Worm (Caenorhabditis elegans) whole organism, L4/young adult: ENCODE measurements around the gene ppm-1.H.

ENCODE experiments used
- W03F9.2 ChIP-seq: fragments of 150-350 bp; optimal IDR thresholded peaks from 2 replicates; lab custom pipeline; 2014; ENCODE audit warnings: missing biosample characterization, missing genetic modification characterization
- dao-5 ChIP-seq: sonication (generic microtip); optimal IDR thresholded peaks from 2 replicates; lab custom pipeline; 2016; ENCODE audit warnings: missing genotype, missing genetic modification characterization, moderate library complexity, missing compliant biosample characterization
- him-1 ChIP-seq: sonication (generic microtip); optimal IDR thresholded peaks from 2 replicates; lab custom pipeline; 2016; ENCODE audit warnings: missing genotype, missing genetic modification reagents, missing genetic modification characterization, missing compliant biosample characterization

DNA sequence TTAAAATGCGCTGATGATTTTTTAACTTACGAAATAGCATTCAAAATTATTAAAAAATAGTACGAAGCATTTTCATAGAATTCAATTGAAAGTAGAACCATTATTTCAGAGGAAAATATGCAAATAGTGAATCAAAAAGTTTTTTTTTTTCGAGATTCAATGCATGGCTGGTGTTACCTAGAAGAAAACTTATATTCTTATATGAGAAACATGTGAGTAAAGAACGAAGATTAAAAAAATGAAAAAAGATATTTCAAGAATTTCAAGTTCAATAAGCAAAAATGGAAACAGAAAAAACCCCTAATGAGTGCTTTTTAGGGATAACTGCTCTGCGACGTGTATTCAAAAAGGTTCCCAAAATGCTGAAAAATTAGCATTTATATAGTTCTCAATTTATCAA lies 32.1 kb downstream of the ppm-1.H start, which contains the start of gene sre-16:
- TF ChIP-seq dao-5 (tag; lab: Kevin White, UChicago) (no peak), him-1 (no peak), W03F9.2 (tag; lab: Kevin White, UChicago) (no peak)
